Fruit fly (Drosophila melanogaster): ENCODE data around the gene Ank2.

dm6 chr3L:7611229-7611628 is 107.0 kb downstream of the Ank2 start:
- no peak for TF ChIP-seq h (optimal IDR thresholded peaks at IDR 0.05)
- no peak for TF ChIP-seq insv (optimal IDR thresholded peaks at IDR 0.05)

All from Kc167 (cell line).